Worm (Caenorhabditis elegans): ENCODE data around the gene B0302.4.

B0302.4 gene

DNA sequence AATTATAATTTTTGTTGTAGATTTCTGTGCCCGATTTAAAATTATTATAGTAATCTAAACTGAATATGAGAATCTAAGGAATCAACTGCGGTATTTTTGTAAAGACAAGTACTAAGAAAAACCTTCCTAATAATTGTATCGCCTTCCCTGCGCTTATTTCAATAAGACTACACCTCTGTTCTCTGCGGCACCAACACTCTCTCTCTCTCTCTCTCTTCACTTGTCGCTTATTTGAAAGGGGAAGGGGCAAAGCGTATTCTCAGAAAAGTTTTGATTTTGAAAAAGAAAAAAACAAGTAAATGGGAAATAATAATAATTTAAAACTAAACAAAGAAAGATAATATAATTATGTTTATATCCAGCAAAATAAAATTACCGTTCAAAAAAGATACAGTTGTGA is 4.6 kb upstream of the B0302.4 start (continued):
- TF ChIP-seq mef-2 (tag; optimal IDR thresholded peaks at IDR 0.05), result no peak
- peak; percentile 49 for TF ChIP-seq sox-4 (tag; optimal IDR thresholded peaks at IDR 0.05)
- peak; percentile 52 for TF ChIP-seq ceh-8 (GFP tag; optimal IDR thresholded peaks at IDR 0.05)
- peak; percentile 41 for TF ChIP-seq snpc-4 (tag; optimal IDR thresholded peaks at IDR 0.05)
- peak; percentile 75 for TF ChIP-seq nhr-90 (tag; optimal IDR thresholded peaks at IDR 0.05; ENCODE audit: poor library complexity)
- TF ChIP-seq swsn-7 (tag; optimal IDR thresholded peaks at IDR 0.05), result peak; percentile 58
- no peak for TF ChIP-seq Y116A8C.19 (tag; optimal IDR thresholded peaks at IDR 0.05; ENCODE audit: borderline replicate concordance)
- peak; percentile 86 to 89 (median 88) for TF ChIP-seq ceh-82 (tag; optimal IDR thresholded peaks at IDR 0.05)
- no peak for TF ChIP-seq ets-5 (GFP tag; IDR thresholded peaks at IDR 0.05)
- TF ChIP-seq fkh-10 (GFP tag; optimal IDR thresholded peaks at IDR 0.05), result peak; percentile 35
- no peak for TF ChIP-seq egl-13 (tag; optimal IDR thresholded peaks at IDR 0.05)
- TF ChIP-seq ceh-88 (GFP tag; IDR thresholded peaks at IDR 0.05), result no peak; the same call in 1 of the 2 replicates
- TF ChIP-seq nhr-28 (tag; optimal IDR thresholded peaks at IDR 0.05), result no peak
- no peak for TF ChIP-seq ces-1 (GFP tag; optimal IDR thresholded peaks at IDR 0.05)
- peak; percentile 65 for TF ChIP-seq nhr-20 (tag; optimal IDR thresholded peaks at IDR 0.05)
- TF ChIP-seq pag-3 (tag; optimal IDR thresholded peaks at IDR 0.05; ENCODE audit: borderline replicate concordance, insufficient read depth), result peak; percentile 1
- TF ChIP-seq ztf-11 (tag; optimal IDR thresholded peaks at IDR 0.05), result no peak
- no peak for TF ChIP-seq alr-1 (tag; optimal IDR thresholded peaks at IDR 0.05; ENCODE audit: borderline replicate concordance)
- TF ChIP-seq efl-1 (optimal IDR thresholded peaks at IDR 0.05), result peak; percentile 53 to 68
- peak; percentile 5 to 40 for TF ChIP-seq efl-1 (GFP tag; optimal IDR thresholded peaks at IDR 0.05 in 1 of 2)
- no peak for TF ChIP-seq unc-98 (GFP tag; IDR thresholded peaks at IDR 0.05)
- TF ChIP-seq tlp-1 (tag; optimal IDR thresholded peaks at IDR 0.05), result no peak
- TF ChIP-seq ztf-4 (tag; optimal IDR thresholded peaks at IDR 0.05), result peak; percentile 8
- TF ChIP-seq sup-37 (GFP tag; optimal IDR thresholded peaks at IDR 0.05), result no peak

DNA sequence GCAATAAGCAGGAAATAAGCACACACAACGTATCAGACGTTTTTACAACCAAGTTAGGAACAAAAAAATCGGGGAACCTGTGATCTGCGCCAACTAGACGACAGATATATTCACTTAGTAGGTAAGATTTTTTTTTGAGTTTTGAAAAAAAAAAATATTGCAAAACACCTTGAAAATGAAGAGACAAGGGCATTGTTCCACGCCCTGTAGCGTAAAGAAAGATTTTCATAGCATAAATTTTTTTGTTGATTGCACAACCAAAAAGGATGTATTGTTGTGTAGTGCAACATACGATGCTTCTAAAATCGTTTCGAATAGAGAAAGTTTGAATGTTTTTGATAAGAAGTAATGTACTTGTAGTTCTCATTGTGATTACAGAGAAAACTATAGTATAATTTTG is 3.6 kb upstream of the B0302.4 start:
- TF ChIP-seq mef-2 (tag; optimal IDR thresholded peaks at IDR 0.05) (no peak), efl-1 (optimal IDR thresholded peaks at IDR 0.05) (no peak), efl-1 (GFP tag; optimal IDR thresholded peaks at IDR 0.05 in 1 of 2) (peak in 1 of 2 experiments; percentile 54)

DNA sequence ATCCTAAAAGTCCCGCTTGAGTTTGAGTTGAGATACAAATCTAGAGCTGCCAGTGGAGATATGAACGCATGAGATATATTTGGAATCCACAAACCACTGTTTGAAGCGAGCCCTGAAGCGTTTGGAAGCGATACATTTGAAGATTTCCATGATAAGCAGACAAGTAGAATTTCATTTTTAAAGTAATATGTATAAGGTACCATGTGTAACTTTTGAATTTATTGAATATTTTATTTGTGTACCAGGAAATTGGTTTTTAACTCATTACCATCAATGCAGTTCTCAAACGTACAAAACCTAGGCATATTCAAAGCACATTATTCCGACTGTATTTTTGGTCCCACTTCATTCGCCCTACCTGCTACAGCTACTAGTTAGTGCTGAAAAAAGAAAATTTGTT is 1.7 kb upstream of the B0302.4 start, which contains the start of gene B0302.2:
TSS of gene B0302.2 (plus strand) at position 301 of the 400 bp plus-strand sequence.
- TF ChIP-seq F16B12.6 (tag; optimal IDR thresholded peaks at IDR 0.05) (no peak), nhr-76 (tag; optimal IDR thresholded peaks at IDR 0.05) (no peak), ceh-82 (tag; optimal IDR thresholded peaks at IDR 0.05) (no peak), xbp-1 (tag; optimal IDR thresholded peaks at IDR 0.05) (no peak), isw-1 (GFP tag; IDR thresholded peaks at IDR 0.05) (no peak), fkh-10 (GFP tag; optimal IDR thresholded peaks at IDR 0.05) (no peak), ztf-11 (tag; optimal IDR thresholded peaks at IDR 0.05) (no peak), nhr-28 (tag; optimal IDR thresholded peaks at IDR 0.05) (no peak), pag-3 (tag; optimal IDR thresholded peaks at IDR 0.05; ENCODE audit: borderline replicate concordance, insufficient read depth) (no peak), nhr-90 (tag; optimal IDR thresholded peaks at IDR 0.05; ENCODE audit: poor library complexity) (no peak)

DNA sequence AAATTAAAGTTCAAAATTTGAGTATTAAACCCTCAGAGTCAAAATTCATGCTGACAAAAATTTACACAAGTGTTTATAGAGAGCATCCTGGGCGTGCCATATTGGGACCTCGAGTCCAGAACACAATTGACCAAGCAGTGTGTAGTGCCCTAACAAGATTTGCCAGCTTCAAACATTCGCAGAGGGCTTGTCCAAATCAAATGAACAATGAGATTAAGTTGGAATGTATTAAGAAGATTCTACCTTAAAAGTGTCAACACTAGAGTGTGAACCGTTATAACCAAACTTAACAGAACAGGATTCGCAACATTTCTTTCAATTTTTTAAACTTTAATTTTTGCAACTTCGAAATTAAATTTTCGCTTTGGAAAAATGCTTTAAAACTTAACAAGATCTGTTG is 6.2 kb downstream of the B0302.4 start:
- TF ChIP-seq nhr-20 (tag; optimal IDR thresholded peaks at IDR 0.05) (no peak), C34B4.2 (tag; optimal IDR thresholded peaks at IDR 0.05) (no peak), lin-35 (GFP tag; optimal IDR thresholded peaks at IDR 0.05) (no peak)

DNA sequence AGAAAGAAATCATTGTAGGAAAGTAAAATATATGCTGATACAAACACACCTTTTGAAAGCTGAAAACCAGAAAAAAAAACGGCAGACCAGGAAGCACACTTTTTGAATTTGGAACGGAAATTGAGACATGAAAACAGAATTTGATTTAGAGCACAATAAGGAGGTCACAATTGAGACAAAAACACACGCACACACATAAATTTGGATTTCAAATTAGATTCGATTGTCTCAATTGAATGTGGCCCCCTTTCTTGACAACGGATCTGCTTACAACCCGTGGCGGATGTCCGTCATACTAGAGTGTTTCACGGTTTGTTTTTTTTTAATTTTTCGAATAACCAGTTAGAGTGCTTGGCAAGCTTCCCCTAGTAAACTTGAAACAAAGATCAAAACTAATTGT is 8.5 kb downstream of the B0302.4 start:
- TF ChIP-seq lin-35 (GFP tag; optimal IDR thresholded peaks at IDR 0.05), result no peak
- no peak for TF ChIP-seq ceh-63 (GFP tag; optimal IDR thresholded peaks at IDR 0.05)
- TF ChIP-seq nhr-77 (tag; optimal IDR thresholded peaks at IDR 0.05), result no peak
- TF ChIP-seq nhr-76 (tag; optimal IDR thresholded peaks at IDR 0.05), result no peak
- TF ChIP-seq nhr-12 (tag; optimal IDR thresholded peaks at IDR 0.05), result no peak
- TF ChIP-seq blmp-1 (tag; optimal IDR thresholded peaks at IDR 0.05), result no peak
- TF ChIP-seq tbx-2 (tag; optimal IDR thresholded peaks at IDR 0.05), result no peak
- TF ChIP-seq lin-39 (tag; optimal IDR thresholded peaks at IDR 0.05), result no peak
- no peak for TF ChIP-seq fkh-4 (tag; optimal IDR thresholded peaks at IDR 0.05; ENCODE audit: borderline replicate concordance)
- no peak for TF ChIP-seq hpl-2 (GFP tag; optimal IDR thresholded peaks at IDR 0.05)
- TF ChIP-seq sup-37 (GFP tag; optimal IDR thresholded peaks at IDR 0.05), result no peak
- TF ChIP-seq hlh-4 (tag; optimal IDR thresholded peaks at IDR 0.05), result no peak
- TF ChIP-seq nhr-85 (tag), result peak; percentile 25
- no peak for TF ChIP-seq C16A3.4 (tag; optimal IDR thresholded peaks at IDR 0.05)
- TF ChIP-seq lin-14 (GFP tag; optimal IDR thresholded peaks at IDR 0.05), result peak; percentile 1
- no peak for TF ChIP-seq unc-86 (tag; optimal IDR thresholded peaks at IDR 0.05)
- peak; percentile 24 for TF ChIP-seq fkh-10 (GFP tag; optimal IDR thresholded peaks at IDR 0.05)
- TF ChIP-seq egl-27 (tag; optimal IDR thresholded peaks at IDR 0.05), result no peak
- TF ChIP-seq aha-1 (tag; optimal IDR thresholded peaks at IDR 0.05), result no peak
